Fruit fly (Drosophila melanogaster): ENCODE data around the gene Asciz.

Gene Asciz

DNA sequence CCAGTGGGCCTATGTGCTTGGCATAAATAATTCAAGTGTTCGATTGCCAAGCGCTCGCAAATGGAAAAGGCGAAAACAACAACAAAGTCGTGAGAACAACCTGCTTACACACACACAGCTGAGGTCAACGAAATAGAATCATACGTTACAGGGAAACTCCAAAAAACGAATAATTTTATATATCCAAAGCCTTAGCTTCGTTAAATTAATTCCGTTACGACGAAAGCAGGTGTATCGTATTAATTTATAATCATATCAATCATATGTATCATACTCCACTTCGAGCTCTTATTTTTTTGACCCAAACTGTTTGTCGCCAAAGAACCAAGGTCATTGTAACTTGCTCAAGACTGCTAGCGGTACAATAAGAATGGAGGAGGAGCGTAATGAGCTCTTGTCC, 13.4 kb upstream of the Asciz start (continued):
- TF ChIP-seq en (GFP tag; optimal IDR thresholded peaks at IDR 0.05) (peak; percentile 79), dmrt99B (tag; optimal IDR thresholded peaks at IDR 0.05) (no peak), CG11456 (GFP tag; IDR thresholded peaks at IDR 0.05) (peak; percentile 92), CG8089 (GFP tag; optimal IDR thresholded peaks at IDR 0.05) (peak; percentile 61), zen (tag; optimal IDR thresholded peaks at IDR 0.05) (peak; percentile 68), CG4328 (GFP tag; optimal IDR thresholded peaks at IDR 0.05) (peak; percentile 48), CG31224 (GFP tag; IDR thresholded peaks at IDR 0.05) (peak; percentile 82), az2 (GFP tag; optimal IDR thresholded peaks at IDR 0.05) (peak; percentile 83), ind (GFP tag; optimal IDR thresholded peaks at IDR 0.05) (peak; percentile 85), Nf-YB (GFP tag; optimal IDR thresholded peaks at IDR 0.05) (peak; percentile 69), pzg (GFP tag; optimal IDR thresholded peaks at IDR 0.05) (peak; percentile 1), CG5953 (GFP tag; IDR thresholded peaks at IDR 0.05) (peak; percentile 29; the same call in 1 of the 2 replicates), CG33213 (GFP tag; optimal IDR thresholded peaks at IDR 0.05) (peak; percentile 80), lbe (GFP tag; optimal IDR thresholded peaks at IDR 0.05) (peak; percentile 88), CG8478 (optimal IDR thresholded peaks at IDR 0.05) (no peak), Deaf1 (tag; optimal IDR thresholded peaks at IDR 0.05) (no peak), CG3407 (GFP tag; optimal IDR thresholded peaks at IDR 0.05) (peak; percentile 66), lov (optimal IDR thresholded peaks at IDR 0.05) (no peak), lov (GFP tag; IDR thresholded peaks at IDR 0.05) (peak; percentile 79; the same call in 1 of the 3 replicates), Dll (GFP tag; IDR thresholded peaks at IDR 0.05; ENCODE audit: partially characterized antibody) (no peak), sim (GFP tag; IDR thresholded peaks at IDR 0.05) (peak; percentile 78), schlank (tag; optimal IDR thresholded peaks at IDR 0.05) (peak; percentile 68), CG6765 (GFP tag; optimal IDR thresholded peaks at IDR 0.05) (peak; percentile 84), CG10147 (GFP tag; optimal IDR thresholded peaks at IDR 0.05) (no peak), crc (GFP tag; optimal IDR thresholded peaks at IDR 0.05) (peak; percentile 78), cato (GFP tag; optimal IDR thresholded peaks at IDR 0.05; ENCODE audit: borderline replicate concordance) (peak; percentile 45), Lhr (GFP tag; optimal IDR thresholded peaks at IDR 0.05) (peak; percentile 34), vnd (GFP tag; IDR thresholded peaks at IDR 0.05; ENCODE audit: partially characterized antibody) (no peak), D (optimal IDR thresholded peaks at IDR 0.05) (no peak), D (GFP tag; optimal IDR thresholded peaks at IDR 0.05) (peak; percentile 82), CG6683 (GFP tag; optimal IDR thresholded peaks at IDR 0.05) (peak; percentile 79), lab (GFP tag; optimal IDR thresholded peaks at IDR 0.05) (peak; percentile 94), HHEX (GFP tag; optimal IDR thresholded peaks at IDR 0.05) (peak; percentile 89), CG18011 (GFP tag; optimal IDR thresholded peaks at IDR 0.05) (peak; percentile 69), gro (GFP tag; optimal IDR thresholded peaks at IDR 0.05) (peak; percentile 94), ssp (GFP tag; IDR thresholded peaks at IDR 0.05) (peak; percentile 75), CG6813 (GFP tag; optimal IDR thresholded peaks at IDR 0.05) (peak; percentile 79), CG7786 (GFP tag; optimal IDR thresholded peaks at IDR 0.05) (peak; percentile 60), Doc3 (GFP tag; IDR thresholded peaks at IDR 0.05; ENCODE audit: partially characterized antibody) (no peak), D19B (GFP tag; optimal IDR thresholded peaks at IDR 0.05) (peak; percentile 83), eve (GFP tag; optimal IDR thresholded peaks at IDR 0.05) (no peak), MTF-1 (GFP tag; optimal IDR thresholded peaks at IDR 0.05; ENCODE audit: borderline replicate concordance) (peak; percentile 75), trh (GFP tag; optimal IDR thresholded peaks at IDR 0.05) (peak; percentile 38), ap (GFP tag; IDR thresholded peaks at IDR 0.05) (peak; percentile 61), Awh (GFP tag; IDR thresholded peaks at IDR 0.05) (peak; percentile 86), lilli (GFP tag; optimal IDR thresholded peaks at IDR 0.05) (peak; percentile 88), Dek (tag; optimal IDR thresholded peaks at IDR 0.05) (peak; percentile 80), CG4617 (GFP tag; optimal IDR thresholded peaks at IDR 0.05; ENCODE audit: borderline replicate concordance) (no peak), ac (GFP tag; optimal IDR thresholded peaks at IDR 0.05) (peak; percentile 26), CG6175 (GFP tag; IDR thresholded peaks at IDR 0.05) (peak; percentile 78), CG18599 (GFP tag; optimal IDR thresholded peaks at IDR 0.05) (peak; percentile 91)
